Fruit fly (Drosophila melanogaster): ENCODE measurements around the gene Unc-76.
A peak's percentile ranks its signal among the peaks of the same experiment; 100 is the strongest.

Unc-76 gene

DNA sequence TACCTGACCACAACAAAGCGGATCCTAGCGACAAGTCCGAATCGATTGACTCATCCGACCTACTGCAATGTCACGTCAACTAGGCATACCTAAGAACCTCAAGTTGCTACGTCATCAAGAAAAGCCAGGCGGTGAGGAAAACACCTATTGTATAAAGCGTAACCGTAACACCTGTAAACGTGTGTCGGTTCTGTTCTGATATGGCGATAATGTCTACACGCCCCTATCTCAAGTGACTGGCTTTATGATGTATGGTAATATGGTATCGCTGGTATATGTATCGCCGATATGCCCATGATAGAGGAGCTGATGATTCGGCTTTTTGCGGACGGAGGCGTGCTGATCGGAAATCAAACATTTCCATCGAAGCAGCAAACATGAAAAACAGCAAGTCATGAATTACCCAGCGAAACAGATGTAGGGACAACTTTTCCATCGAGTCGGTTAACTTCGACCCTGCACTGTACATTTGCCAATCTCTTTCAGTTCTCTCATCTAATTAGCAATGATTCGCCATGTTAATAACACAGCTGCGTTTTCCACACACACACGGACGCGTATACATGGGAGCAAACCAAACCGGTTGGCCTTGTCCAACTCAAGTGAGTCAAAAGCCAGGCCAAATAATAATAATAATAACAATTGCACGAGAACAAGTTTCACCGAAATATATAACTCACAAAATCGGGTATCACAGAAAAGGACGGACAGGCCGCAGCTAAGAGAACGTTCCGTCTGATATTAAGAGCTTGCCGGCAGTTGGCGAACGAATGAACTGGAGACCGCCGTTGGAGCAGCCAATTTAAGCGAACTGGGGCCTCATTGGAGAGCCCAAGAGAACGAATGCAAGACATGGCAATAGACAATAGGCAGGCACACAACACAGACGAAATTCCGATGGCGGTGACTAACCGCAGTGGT lies 10.4 kb upstream of the Unc-76 start (continued):
- TF ChIP-seq CG3163 (GFP tag; optimal IDR thresholded peaks at IDR 0.05) = peak; percentile 78
- TF ChIP-seq CG17385 (GFP tag; optimal IDR thresholded peaks at IDR 0.05) = no peak
- TF ChIP-seq croc (GFP tag; conservative IDR thresholded peaks at IDR 0.05) = no peak
- no peak for TF ChIP-seq ab (GFP tag; optimal IDR thresholded peaks at IDR 0.05)
- no peak for TF ChIP-seq Meics (GFP tag; optimal IDR thresholded peaks at IDR 0.05)
- no peak for TF ChIP-seq btn (GFP tag; optimal IDR thresholded peaks at IDR 0.05)
- no peak for TF ChIP-seq seq (GFP tag; IDR thresholded peaks at IDR 0.05)
- TF ChIP-seq tin (GFP tag; optimal IDR thresholded peaks at IDR 0.05) = no peak
- TF ChIP-seq Taf1 (GFP tag; IDR thresholded peaks at IDR 0.05) = no peak
- TF ChIP-seq Hr51 (GFP tag; optimal IDR thresholded peaks at IDR 0.05) = no peak
- TF ChIP-seq corto (GFP tag; optimal IDR thresholded peaks at IDR 0.05) = no peak
- TF ChIP-seq amos (GFP tag; IDR thresholded peaks at IDR 0.05; ENCODE audit: partially characterized antibody) = 0 out of 2 replicates have a peak, but pooled peaks have one; percentile 6
- TF ChIP-seq bsh (GFP tag; optimal IDR thresholded peaks at IDR 0.05) = no peak
- TF ChIP-seq hth (optimal IDR thresholded peaks at IDR 0.05) = no peak
- TF ChIP-seq Jarid2 (GFP tag; optimal IDR thresholded peaks at IDR 0.05) = no peak
- no peak for TF ChIP-seq CG10209 (GFP tag; optimal IDR thresholded peaks at IDR 0.05)
- no peak for TF ChIP-seq Elba2 (GFP tag; optimal IDR thresholded peaks at IDR 0.05)
- TF ChIP-seq vnd (GFP tag; IDR thresholded peaks at IDR 0.05; ENCODE audit: partially characterized antibody) = no peak
- peak in 1 of 2 experiments; percentile 71 for TF ChIP-seq Pdp1 (GFP tag; optimal IDR thresholded peaks at IDR 0.05)
- TF ChIP-seq CG13296 (GFP tag; optimal IDR thresholded peaks at IDR 0.05) = no peak
- TF ChIP-seq CG8281 (tag; optimal IDR thresholded peaks at IDR 0.05) = no peak
- TF ChIP-seq ems (GFP tag; optimal IDR thresholded peaks at IDR 0.05) = no peak
- no peak for TF ChIP-seq dysf (GFP tag; IDR thresholded peaks at IDR 0.05)
- no peak for TF ChIP-seq otp (GFP tag; IDR thresholded peaks at IDR 0.05)
- TF ChIP-seq CG7786 (GFP tag; optimal IDR thresholded peaks at IDR 0.05) = no peak
- peak; percentile 80; the same call in 1 of the 4 replicates for TF ChIP-seq chinmo (GFP tag; IDR thresholded peaks at IDR 0.05; ENCODE audit: partially characterized antibody)
- no peak for TF ChIP-seq Asciz (GFP tag; optimal IDR thresholded peaks at IDR 0.05)
- TF ChIP-seq Stat92E (GFP tag; optimal IDR thresholded peaks at IDR 0.05) = no peak
- TF ChIP-seq ase (GFP tag; IDR thresholded peaks at IDR 0.05) = no peak
- no peak for TF ChIP-seq CG8388 (GFP tag; optimal IDR thresholded peaks at IDR 0.05)
- no peak for TF ChIP-seq CG11085 (GFP tag; IDR thresholded peaks at IDR 0.05)
- no peak for TF ChIP-seq repo (GFP tag; optimal IDR thresholded peaks at IDR 0.05)
- no peak for TF ChIP-seq CG15073 (GFP tag; optimal IDR thresholded peaks at IDR 0.05)
- TF ChIP-seq Mes4 (GFP tag; optimal IDR thresholded peaks at IDR 0.05) = no peak
- no peak for TF ChIP-seq lmd (GFP tag; IDR thresholded peaks at IDR 0.05)
- no peak for TF ChIP-seq CG13775 (GFP tag; optimal IDR thresholded peaks at IDR 0.05)
- TF ChIP-seq mirr (GFP tag; optimal IDR thresholded peaks at IDR 0.05) = peak; percentile 43
- no peak for TF ChIP-seq Bgb (GFP tag; IDR thresholded peaks at IDR 0.05; ENCODE audit: partially characterized antibody)
- no peak for TF ChIP-seq nerfin-1 (tag; optimal IDR thresholded peaks at IDR 0.05)
- TF ChIP-seq CG34376 (GFP tag; optimal IDR thresholded peaks at IDR 0.05) = peak; percentile 37
- no peak for TF ChIP-seq eve (GFP tag; optimal IDR thresholded peaks at IDR 0.05)
- TF ChIP-seq CG12659 (GFP tag; optimal IDR thresholded peaks at IDR 0.05) = no peak
- TF ChIP-seq CG10543 (GFP tag; optimal IDR thresholded peaks at IDR 0.05) = no peak
- TF ChIP-seq D19B (GFP tag; optimal IDR thresholded peaks at IDR 0.05) = no peak
- peak; percentile 40 for TF ChIP-seq lab (GFP tag; optimal IDR thresholded peaks at IDR 0.05)
- no peak for TF ChIP-seq CG3847 (GFP tag; IDR thresholded peaks at IDR 0.05)
- no peak for TF ChIP-seq pzg (GFP tag; optimal IDR thresholded peaks at IDR 0.05)
- TF ChIP-seq CG7963 (GFP tag; IDR thresholded peaks at IDR 0.05; ENCODE audit: partially characterized antibody) = no peak
